Fruit fly (Drosophila melanogaster) whole organism, embryonic: ENCODE data around the gene CG33483.

Source experiments
- BEAF-32 ChIP-seq: fragments of 200-800 bp; sonication (Bioruptor generic); optimal IDR thresholded peaks from 3 replicates; lab custom pipeline; 2017; ENCODE audit warnings: missing biosample characterization, missing genetic modification characterization, mild to moderate bottlenecking, moderate library complexity, missing genetic modification reagents
- Oaz ChIP-seq: fragments of 200-800 bp; sonication (Bioruptor generic); IDR thresholded peaks from 2 replicates; pipeline ENCODE4 v1.3.6; 2022; ENCODE audit warnings: missing biosample characterization, missing genetic modification characterization

DNA sequence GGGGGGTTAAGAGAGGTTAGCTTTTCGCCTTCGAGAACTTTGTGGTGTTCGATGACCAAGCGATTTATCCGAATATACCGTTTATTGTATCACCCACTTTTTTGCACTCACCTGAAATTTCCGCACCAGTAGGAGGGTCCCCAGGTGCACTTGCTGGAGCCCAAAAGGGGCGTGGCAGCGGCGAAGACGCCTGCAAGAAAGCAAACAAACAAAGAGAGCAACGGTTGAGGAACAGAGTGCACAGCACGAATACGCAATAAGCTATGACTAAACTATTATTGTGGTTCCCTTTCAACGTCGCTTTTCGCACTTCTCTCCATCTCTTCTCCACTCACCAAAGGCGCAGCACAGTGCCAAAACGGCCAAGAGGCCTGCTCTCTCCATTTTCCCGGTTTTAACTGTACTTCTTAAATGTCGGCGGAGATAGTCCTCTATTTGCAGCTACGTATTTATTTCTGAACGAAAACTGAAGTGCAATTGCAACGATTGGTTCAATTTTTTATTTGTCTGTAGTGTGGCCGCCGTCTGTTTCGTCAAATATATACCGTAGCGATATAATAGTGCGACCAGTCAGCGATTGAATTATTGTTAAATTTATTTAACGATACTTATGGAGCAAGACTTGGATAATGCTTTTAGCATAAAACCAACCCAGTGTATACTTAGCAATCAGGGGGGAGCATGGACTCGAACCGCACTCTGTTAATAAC is 13.3 kb downstream of the CG33483 start, which contains the start of gene Sap-r:
- TF ChIP-seq Oaz (GFP tag; lab: Robert Waterston, UW) = no peak
- peak; percentile 95 for TF ChIP-seq BEAF-32 (GFP tag; lab: Kevin White, UChicago)
